Fruit fly (Drosophila melanogaster) whole organism, pupa: Measurements from ENCODE around the gene Tudor-SN.

Experiments
- CG10348 ChIP-seq: fragments of 200-800 bp; sonication (Bioruptor generic); IDR thresholded peaks from 2 replicates; pipeline ENCODE4 v1.3.6; 2022; ENCODE audit warnings: missing biosample characterization, missing genetic modification characterization
- CG13204 ChIP-seq: fragments of 200-800 bp; sonication (Bioruptor generic); optimal IDR thresholded peaks from 2 replicates; lab custom pipeline; 2018; ENCODE audit warnings: missing biosample characterization, mild to moderate bottlenecking, missing genetic modification characterization, moderate library complexity
- CG34367 ChIP-seq: fragments of 200-800 bp; sonication (Bioruptor generic); optimal IDR thresholded peaks from 2 replicates; lab custom pipeline; 2018; ENCODE audit warnings: missing biosample characterization, mild to moderate bottlenecking, missing genetic modification characterization
- CG8159 ChIP-seq: fragments of 200-800 bp; sonication (Bioruptor generic); optimal IDR thresholded peaks from 3 replicates; lab custom pipeline; 2018; ENCODE audit warnings: missing biosample characterization, mild to moderate bottlenecking, missing genetic modification characterization, moderate library complexity
- CG9948 ChIP-seq: fragments of 200-800 bp; sonication (Bioruptor generic); optimal IDR thresholded peaks from 2 replicates; lab custom pipeline; 2018; ENCODE audit warnings: missing biosample characterization, mild to moderate bottlenecking, missing genetic modification characterization, moderate library complexity
- D1 ChIP-seq: fragments of 200-800 bp; sonication (Bioruptor generic); optimal IDR thresholded peaks from 2 replicates; lab custom pipeline; 2018; ENCODE audit warnings: missing biosample characterization, mild to moderate bottlenecking, missing genetic modification characterization, moderate library complexity
- EcR ChIP-seq: fragments of 200-800 bp; sonication (Bioruptor generic); optimal IDR thresholded peaks from 3 replicates; lab custom pipeline; 2019; ENCODE audit warnings: missing biosample characterization, missing genetic modification characterization, mild to moderate bottlenecking, moderate library complexity, missing genetic modification reagents
- Pif1B ChIP-seq: fragments of 200-800 bp; sonication (Bioruptor generic); optimal IDR thresholded peaks from 3 replicates; lab custom pipeline; 2016; ENCODE audit warnings: missing biosample characterization, missing genetic modification characterization
- rn ChIP-seq: fragments of 200-800 bp; sonication (Bioruptor generic); IDR thresholded peaks from 2 replicates; pipeline ENCODE4 v1.3.6; 2022; ENCODE audit warnings: missing biosample characterization, missing genetic modification characterization

DNA sequence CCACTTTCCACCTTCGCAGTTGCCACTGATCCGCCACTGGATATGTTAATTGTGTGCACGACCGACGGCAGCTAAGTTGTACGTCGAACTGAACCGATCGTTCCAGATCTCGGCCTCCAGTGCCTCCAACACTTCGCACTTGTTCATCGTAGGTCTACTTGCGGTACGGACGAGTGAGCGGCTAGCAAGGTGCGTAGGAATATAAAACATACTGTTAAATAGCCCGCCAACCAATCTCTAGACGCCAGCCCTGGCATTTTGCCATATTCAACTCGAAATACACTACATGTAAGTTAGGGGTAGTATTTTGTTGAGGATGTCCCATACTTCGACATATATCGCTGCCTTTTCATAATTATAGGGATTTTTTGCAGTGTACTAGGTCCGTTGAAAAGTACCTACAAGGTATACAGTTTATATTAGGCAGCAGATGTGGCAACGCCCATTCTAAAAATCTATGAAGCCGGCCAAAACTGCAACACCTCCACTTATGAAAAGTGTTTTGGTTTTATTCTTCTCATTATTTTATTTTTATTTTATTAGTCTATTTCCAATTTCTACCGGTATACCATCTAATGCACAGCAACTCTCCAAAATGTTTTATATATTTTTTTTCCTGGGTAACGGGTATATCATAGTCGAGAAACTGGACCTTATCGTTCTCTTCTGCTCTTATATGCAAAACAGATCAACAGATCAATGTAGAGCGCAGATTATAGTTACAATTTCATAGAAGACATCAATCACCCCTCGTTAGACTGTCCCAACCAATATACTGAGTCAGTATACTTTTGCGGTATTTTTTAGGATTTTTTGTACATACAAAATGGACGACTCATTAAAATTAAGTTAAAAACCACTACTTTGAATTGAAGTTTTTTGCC is 40.9 kb downstream of the Tudor-SN start, which contains the start of the genes pyx and CG33229:
- no peak; the same call in none of the 2 replicates for TF ChIP-seq CG10348
- TF ChIP-seq Pif1B (GFP tag; lab: Kevin White, UChicago): no peak
- peak; percentile 36; the same call in 1 of the 2 replicates for TF ChIP-seq rn (GFP tag; lab: Robert Waterston, UW)
- no peak for TF ChIP-seq EcR (GFP tag; lab: Kevin White, UChicago)
- TF ChIP-seq CG34367: peak; percentile 70
- TF ChIP-seq D1 (tag; lab: Kevin White, UChicago): no peak
- peak; percentile 81 for TF ChIP-seq CG8159 (tag; lab: Kevin White, UChicago)
- no peak for TF ChIP-seq CG13204
- peak; percentile 74 for TF ChIP-seq CG9948
